Fruit fly (Drosophila melanogaster) whole organism, embryonic: ENCODE data around the gene CG43693.

Experiments
- Bgb ChIP-seq: fragments of 200-800 bp; sonication (Bioruptor generic); IDR thresholded peaks from 2 replicates; pipeline ENCODE4 v1.3.6; 2022; ENCODE audit warnings: missing biosample characterization, missing genetic modification characterization; ENCODE audit not compliant: partially characterized antibody
- Bteb2 ChIP-seq: fragments of 200-800 bp; sonication (Bioruptor generic); optimal IDR thresholded peaks from 2 replicates; lab custom pipeline; 2016; ENCODE audit warnings: missing biosample characterization, missing genetic modification characterization
- CG10959 ChIP-seq: fragments of 200-800 bp; sonication (Bioruptor generic); IDR thresholded peaks from 2 replicates; pipeline ENCODE4 v1.3.6; 2022; ENCODE audit warnings: missing biosample characterization, missing genetic modification characterization
- CG11247 ChIP-seq: fragments of 200-800 bp; sonication (Bioruptor generic); IDR thresholded peaks from 2 replicates; pipeline ENCODE4 v1.3.6; 2022; ENCODE audit warnings: missing biosample characterization, missing genetic modification characterization
- CG12299 ChIP-seq: fragments of 200-800 bp; sonication (Bioruptor generic); optimal IDR thresholded peaks from 2 replicates; lab custom pipeline; 2018; ENCODE audit warnings: missing biosample characterization, mild to moderate bottlenecking, missing genetic modification characterization
- CG12391 ChIP-seq: fragments of 200-800 bp; sonication (Bioruptor generic); optimal IDR thresholded peaks from 3 replicates; lab custom pipeline; 2018; ENCODE audit warnings: missing biosample characterization, mild to moderate bottlenecking, missing genetic modification characterization, moderate library complexity
- CG13296 ChIP-seq: fragments of 200-800 bp; sonication (Bioruptor generic); optimal IDR thresholded peaks from 3 replicates; lab custom pipeline; 2018; ENCODE audit warnings: missing biosample characterization, mild to moderate bottlenecking, missing genetic modification characterization
- CG13424 ChIP-seq: fragments of 200-800 bp; sonication (Bioruptor generic); optimal IDR thresholded peaks from 2 replicates; lab custom pipeline; 2019; ENCODE audit warnings: missing biosample characterization, mild to moderate bottlenecking, missing genetic modification characterization, moderate library complexity
- CG15601 ChIP-seq: fragments of 200-800 bp; sonication (Bioruptor generic); optimal IDR thresholded peaks from 3 replicates; lab custom pipeline; 2019; ENCODE audit warnings: missing biosample characterization, mild to moderate bottlenecking, missing genetic modification characterization, moderate library complexity
- CG16779 ChIP-seq: fragments of 200-800 bp; sonication (Bioruptor generic); IDR thresholded peaks from 2 replicates; pipeline ENCODE4 v1.3.6; 2022; ENCODE audit warnings: missing biosample characterization, missing genetic modification characterization
- CG17385 ChIP-seq: fragments of 200-800 bp; sonication (Bioruptor generic); optimal IDR thresholded peaks from 3 replicates; lab custom pipeline; 2018; ENCODE audit warnings: missing biosample characterization, mild to moderate bottlenecking, missing genetic modification characterization
- CG32767 ChIP-seq: fragments of 200-800 bp; sonication (Bioruptor generic); IDR thresholded peaks from 2 replicates; pipeline ENCODE4 v1.3.6; 2022; ENCODE audit warnings: missing biosample characterization, missing genetic modification characterization
- CG3995 ChIP-seq: fragments of 200-800 bp; sonication (Bioruptor generic); optimal IDR thresholded peaks from 3 replicates; lab custom pipeline; 2016; ENCODE audit warnings: missing biosample characterization, missing genetic modification characterization
- CG4282 ChIP-seq: fragments of 200-800 bp; sonication (Bioruptor generic); optimal IDR thresholded peaks from 2 replicates; lab custom pipeline; 2016; ENCODE audit warnings: missing biosample characterization, missing genetic modification characterization
- CG4328 ChIP-seq: fragments of 200-800 bp; sonication (Bioruptor generic); optimal IDR thresholded peaks from 3 replicates; lab custom pipeline; 2017; ENCODE audit warnings: missing biosample characterization, missing genetic modification reagents, missing genetic modification characterization
- CG43689 ChIP-seq: fragments of 200-800 bp; sonication (Bioruptor generic); IDR thresholded peaks from 2 replicates; pipeline ENCODE4 v1.3.6; 2022; ENCODE audit warnings: missing biosample characterization, missing genetic modification characterization
- CG5953 ChIP-seq: fragments of 200-800 bp; sonication (Bioruptor generic); IDR thresholded peaks from 2 replicates; pipeline ENCODE4 v1.3.6; 2022; ENCODE audit warnings: missing biosample characterization, missing genetic modification characterization
- CG7556 ChIP-seq: fragments of 200-800 bp; sonication (Bioruptor generic); optimal IDR thresholded peaks from 2 replicates; lab custom pipeline; 2017; ENCODE audit warnings: missing biosample characterization, mild to moderate bottlenecking, missing genetic modification characterization
- CG8944 ChIP-seq: fragments of 200-800 bp; sonication (Bioruptor generic); optimal IDR thresholded peaks from 3 replicates; lab custom pipeline; 2016; ENCODE audit warnings: missing biosample characterization, missing genetic modification characterization
- Camta ChIP-seq: fragments of 200-800 bp; sonication (Bioruptor generic); optimal IDR thresholded peaks from 2 replicates; lab custom pipeline; 2016; ENCODE audit warnings: missing biosample characterization, missing genetic modification characterization
- CoRest ChIP-seq: fragments of 200-800 bp; sonication (Bioruptor generic); optimal IDR thresholded peaks from 3 replicates; lab custom pipeline; 2018; ENCODE audit warnings: missing biosample characterization, mild to moderate bottlenecking, missing genetic modification characterization, moderate library complexity
- CrebB ChIP-seq: fragments of 200-800 bp; sonication (Bioruptor generic); optimal IDR thresholded peaks from 3 replicates; lab custom pipeline; 2018; ENCODE audit warnings: missing biosample characterization, mild to moderate bottlenecking, missing genetic modification characterization
- D19A ChIP-seq: fragments of 200-800 bp; optimal IDR thresholded peaks from 3 replicates; lab custom pipeline; 2019; ENCODE audit warnings: missing biosample characterization, mild to moderate bottlenecking, missing genetic modification characterization, moderate library complexity
- Dbx ChIP-seq: fragments of 200-800 bp; sonication (Bioruptor generic); IDR thresholded peaks from 3 replicates; pipeline ENCODE4 v1.3.6; 2022; ENCODE audit warnings: missing biosample characterization, missing genetic modification characterization
- Drgx ChIP-seq: fragments of 200-800 bp; sonication (Bioruptor generic); IDR thresholded peaks from 2 replicates; pipeline ENCODE4 v1.3.6; 2022; ENCODE audit warnings: missing biosample characterization, missing genetic modification characterization
- Ets97D ChIP-seq: fragments of 200-800 bp; sonication (Bioruptor generic); optimal IDR thresholded peaks from 3 replicates; lab custom pipeline; 2016; ENCODE audit warnings: missing biosample characterization, missing genetic modification characterization
- HHEX ChIP-seq: fragments of 200-800 bp; sonication (Bioruptor generic); optimal IDR thresholded peaks from 3 replicates; lab custom pipeline; 2017; ENCODE audit warnings: missing biosample characterization, mild to moderate bottlenecking, missing genetic modification characterization, missing genetic modification reagents
- Myb ChIP-seq: fragments of 200-800 bp; sonication (Bioruptor generic); optimal IDR thresholded peaks from 2 replicates; lab custom pipeline; 2016; ENCODE audit warnings: missing biosample characterization, missing genetic modification characterization
- Opbp ChIP-seq: fragments of 200-800 bp; sonication (Bioruptor generic); IDR thresholded peaks from 3 replicates; pipeline ENCODE4 v1.3.6; 2022; ENCODE audit warnings: missing biosample characterization, missing genetic modification characterization; ENCODE audit not compliant: partially characterized antibody
- Rfx ChIP-seq: fragments of 200-800 bp; sonication (Bioruptor generic); IDR thresholded peaks from 2 replicates; pipeline ENCODE4 v1.3.6; 2022; ENCODE audit warnings: missing biosample characterization, missing genetic modification characterization
- Sox100B ChIP-seq: fragments of 200-800 bp; sonication (Bioruptor generic); optimal IDR thresholded peaks from 3 replicates; lab custom pipeline; 2018; ENCODE audit warnings: missing biosample characterization, mild to moderate bottlenecking, missing genetic modification characterization
- ase ChIP-seq: fragments of 200-800 bp; sonication (Bioruptor generic); IDR thresholded peaks from 3 replicates; pipeline ENCODE4 v1.3.6; 2022; ENCODE audit warnings: missing biosample characterization, missing genetic modification characterization
- cas ChIP-seq: fragments of 200-800 bp; sonication (Bioruptor generic); IDR thresholded peaks from 2 replicates; pipeline ENCODE4 v1.3.6; 2022; ENCODE audit warnings: missing biosample characterization, missing genetic modification characterization
- chn ChIP-seq: fragments of 200-800 bp; sonication (Bioruptor generic); optimal IDR thresholded peaks from 2 replicates; lab custom pipeline; 2016; ENCODE audit warnings: missing biosample characterization, missing genetic modification characterization
- crp ChIP-seq, 2 experiments: fragments of 200-800 bp; sonication (Bioruptor generic); optimal IDR thresholded peaks; 2 replicates in 1 of 2; 3 replicates in 1 of 2; lab custom pipeline; 2017; ENCODE audit warnings: missing biosample characterization in 2 of 2, missing genetic modification characterization in 2 of 2, mild to moderate bottlenecking in 1 of 2, moderate library complexity in 1 of 2
- fd102C ChIP-seq: fragments of 200-800 bp; sonication (Bioruptor generic); optimal IDR thresholded peaks from 2 replicates; lab custom pipeline; 2018; ENCODE audit warnings: missing biosample characterization, mild to moderate bottlenecking, missing genetic modification characterization, moderate library complexity
- gem ChIP-seq: fragments of 200-800 bp; sonication (Bioruptor generic); optimal IDR thresholded peaks from 2 replicates; lab custom pipeline; 2019; ENCODE audit warnings: missing biosample characterization, mild to moderate bottlenecking, missing genetic modification characterization, moderate library complexity
- klu ChIP-seq: fragments of 200-800 bp; sonication (Bioruptor generic); IDR thresholded peaks from 2 replicates; pipeline ENCODE4 v1.3.6; 2022; ENCODE audit warnings: missing biosample characterization, missing genetic modification characterization
- nom ChIP-seq: fragments of 200-800 bp; sonication (Bioruptor generic); optimal IDR thresholded peaks from 2 replicates; lab custom pipeline; 2017; ENCODE audit warnings: missing biosample characterization, missing genetic modification characterization, mild to moderate bottlenecking, moderate library complexity, missing genetic modification reagents
- odd ChIP-seq: fragments of 200-800 bp; sonication (Bioruptor generic); optimal IDR thresholded peaks from 2 replicates; lab custom pipeline; 2017; ENCODE audit warnings: missing biosample characterization, mild to moderate bottlenecking, missing genetic modification characterization
- p53 ChIP-seq: fragments of 200-800 bp; sonication (Bioruptor generic); optimal IDR thresholded peaks from 2 replicates; lab custom pipeline; 2016; ENCODE audit warnings: missing biosample characterization, missing genetic modification characterization
- prd ChIP-seq, 3 experiments: fragments of >200 bp in 2 of 3; fragments of 200-800 bp in 1 of 3; sonication (Bioruptor generic) in 1 of 3; optimal IDR thresholded peaks in 2 of 3; IDR thresholded peaks in 1 of 3; 2 replicates in 2 of 3; 3 replicates in 1 of 3; pipeline versions ENCODE4 v1.3.6 to Lab custom; 2017 to 2022; ENCODE audit warnings: missing biosample characterization in 1 of 3, missing genetic modification characterization in 1 of 3
- schlank ChIP-seq: fragments of 200-800 bp; sonication (Bioruptor generic); optimal IDR thresholded peaks from 2 replicates; lab custom pipeline; 2018; ENCODE audit warnings: missing biosample characterization, mild to moderate bottlenecking, missing genetic modification characterization
- sob ChIP-seq: fragments of 200-800 bp; sonication (Bioruptor generic); IDR thresholded peaks from 2 replicates; pipeline ENCODE4 v1.3.6; 2022; ENCODE audit warnings: missing biosample characterization, missing genetic modification characterization
- tna ChIP-seq: fragments of 200-800 bp; sonication (Bioruptor generic); IDR thresholded peaks from 2 replicates; pipeline ENCODE4 v1.3.6; 2022; ENCODE audit warnings: missing biosample characterization, missing genetic modification characterization; ENCODE audit not compliant: partially characterized antibody
- z ChIP-seq: fragments of 200-800 bp; sonication (Bioruptor generic); IDR thresholded peaks from 3 replicates; pipeline ENCODE4 v1.3.6; 2022; ENCODE audit warnings: missing biosample characterization, missing genetic modification characterization

Gene CG43693

DNA sequence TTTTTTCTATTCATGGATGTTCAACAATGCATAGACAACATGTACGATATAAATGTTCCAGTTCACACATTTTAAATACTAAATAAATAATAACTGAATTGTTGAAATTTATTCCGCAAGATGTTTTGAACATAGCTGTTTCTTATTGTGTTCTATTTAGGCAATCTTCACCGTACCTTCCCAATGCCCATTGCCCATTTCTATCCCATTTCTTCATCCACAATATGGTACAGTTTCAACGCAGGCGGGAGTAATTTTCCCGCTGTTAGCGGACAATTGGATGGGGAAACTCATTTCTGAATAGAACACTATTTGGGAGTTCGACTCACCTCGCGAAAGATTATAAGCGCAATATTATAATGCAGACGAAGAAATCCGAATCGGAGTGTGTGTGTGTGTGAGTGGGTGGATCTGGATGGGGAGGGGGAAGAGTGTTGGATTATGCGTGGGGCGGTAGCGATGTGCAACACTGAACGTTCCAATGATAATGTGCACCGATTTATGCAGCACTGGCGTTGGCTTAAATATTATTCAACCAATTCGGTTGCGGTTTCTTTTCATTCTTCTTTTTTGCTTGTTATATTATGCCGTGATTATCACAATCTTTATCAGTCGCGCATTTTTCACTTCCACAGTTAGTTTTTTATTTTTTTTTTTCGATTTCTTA is 40.9 kb upstream of the CG43693 start (continued):
- TF ChIP-seq CrebB (tag; lab: Kevin White, UChicago) (no peak), CG5953 (GFP tag; lab: Robert Waterston, UW) (no peak), Camta (GFP tag; lab: Kevin White, UChicago) (peak; percentile 38), D19A (tag; lab: Kevin White, UChicago) (no peak), CG12299 (no peak), CG4282 (GFP tag; lab: Kevin White, UChicago) (no peak), nom (peak; percentile 59), CG32767 (GFP tag; lab: Robert Waterston, UW) (no peak), CG10959 (GFP tag; lab: Robert Waterston, UW) (no peak), Bteb2 (GFP tag; lab: Kevin White, UChicago) (no peak), p53 (GFP tag; lab: Kevin White, UChicago) (peak; percentile 29), CG12391 (tag; lab: Kevin White, UChicago) (peak; percentile 34)

DNA sequence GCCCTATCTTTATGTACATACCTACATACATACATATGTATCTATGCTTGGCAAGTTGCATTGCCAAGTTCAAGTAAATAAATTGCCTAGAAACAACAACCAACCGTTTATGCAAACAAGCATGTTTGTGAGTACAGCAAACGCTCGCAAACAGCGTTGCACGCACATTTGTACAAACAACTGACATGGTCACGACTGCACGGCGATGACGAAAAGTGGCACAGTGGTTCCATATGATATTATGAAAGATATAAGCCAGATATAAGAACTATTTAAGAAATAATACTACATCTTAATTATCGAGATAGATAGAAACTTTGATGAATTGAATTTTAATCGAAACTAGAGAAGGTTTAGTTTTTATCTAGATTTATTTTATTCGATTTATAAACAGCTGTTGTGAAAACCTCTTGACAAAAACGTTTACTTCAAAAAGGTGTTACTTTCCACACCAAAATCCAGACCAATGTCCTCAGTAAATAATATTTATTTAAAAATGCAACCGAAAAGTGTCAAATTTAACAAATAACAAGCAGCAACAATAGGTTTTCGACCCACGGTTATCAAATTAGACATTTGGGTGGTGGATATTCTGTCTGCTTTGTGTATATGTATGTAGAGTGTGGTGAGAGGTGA is 38.8 kb upstream of the CG43693 start:
- TF ChIP-seq CG4328 (GFP tag; lab: Kevin White, UChicago) (peak; percentile 44), prd (optimal IDR thresholded peaks at IDR 0.05; lab: Kevin White, UChicago) (no peak), prd (GFP tag; IDR thresholded peaks at IDR 0.05; lab: Robert Waterston, UW) (peak; percentile 85), CG15601 (tag; lab: Kevin White, UChicago) (peak; percentile 88), crp (GFP tag; optimal IDR thresholded peaks at IDR 0.05; lab: Kevin White, UChicago) (peak; percentile 27 to 62), sob (GFP tag; lab: Robert Waterston, UW) (peak; percentile 69; the same call in 1 of the 2 replicates), Rfx (GFP tag; lab: Robert Waterston, UW) (peak; percentile 58), CG13296 (GFP tag; lab: Kevin White, UChicago) (peak; percentile 90), tna (GFP tag; lab: Robert Waterston, UW) (no peak), CG13424 (tag; lab: Kevin White, UChicago) (peak; percentile 94), CG43689 (GFP tag; lab: Robert Waterston, UW) (peak; percentile 25; the same call in 1 of the 2 replicates), CG8944 (GFP tag; lab: Kevin White, UChicago) (peak; percentile 72), Sox100B (GFP tag; lab: Kevin White, UChicago) (peak; percentile 97), schlank (tag; lab: Kevin White, UChicago) (no peak), klu (GFP tag; lab: Robert Waterston, UW) (peak; percentile 73; the same call in 1 of the 2 replicates), CG17385 (GFP tag; lab: Kevin White, UChicago) (peak; percentile 91), Ets97D (GFP tag; lab: Kevin White, UChicago) (peak; percentile 67), CG16779 (GFP tag; lab: Robert Waterston, UW) (no peak), Myb (peak; percentile 57), gem (tag; lab: Kevin White, UChicago) (peak; percentile 96), cas (GFP tag; lab: Robert Waterston, UW) (no peak), z (GFP tag; lab: Robert Waterston, UW) (peak; percentile 76; the same call in 1 of the 3 replicates), Bgb (GFP tag; lab: Robert Waterston, UW) (no peak), CoRest (tag; lab: Kevin White, UChicago) (peak; percentile 95), CG11247 (peak; percentile 58; the same call in 1 of the 2 replicates), HHEX (GFP tag; lab: Kevin White, UChicago) (peak; percentile 87), Dbx (peak; percentile 53; the same call in 1 of the 3 replicates), CG7556 (GFP tag; lab: Kevin White, UChicago) (peak; percentile 98), fd102C (GFP tag; lab: Kevin White, UChicago) (peak; percentile 93), CG3995 (GFP tag; lab: Kevin White, UChicago) (no peak), odd (GFP tag; lab: Kevin White, UChicago) (peak; percentile 96), CrebB (tag; lab: Kevin White, UChicago) (peak; percentile 26), ase (GFP tag; lab: Robert Waterston, UW) (peak; percentile 43), chn (GFP tag; lab: Kevin White, UChicago) (peak; percentile 84), Opbp (GFP tag; lab: Robert Waterston, UW) (no peak), Drgx (peak; percentile 79)
